Fruit fly (Drosophila melanogaster) ovary, adult (tissue): Measurements from ENCODE around the gene CG34404.

Experiments used
- CG17801 ChIP-seq: fragments of 200-800 bp; optimal IDR thresholded peaks from 2 replicates; lab custom pipeline; 2019; ENCODE audit warnings: missing biosample characterization, mild to moderate bottlenecking, missing genetic modification characterization, moderate library complexity; ENCODE audit not compliant: partially characterized antibody

Gene CG34404

DNA sequence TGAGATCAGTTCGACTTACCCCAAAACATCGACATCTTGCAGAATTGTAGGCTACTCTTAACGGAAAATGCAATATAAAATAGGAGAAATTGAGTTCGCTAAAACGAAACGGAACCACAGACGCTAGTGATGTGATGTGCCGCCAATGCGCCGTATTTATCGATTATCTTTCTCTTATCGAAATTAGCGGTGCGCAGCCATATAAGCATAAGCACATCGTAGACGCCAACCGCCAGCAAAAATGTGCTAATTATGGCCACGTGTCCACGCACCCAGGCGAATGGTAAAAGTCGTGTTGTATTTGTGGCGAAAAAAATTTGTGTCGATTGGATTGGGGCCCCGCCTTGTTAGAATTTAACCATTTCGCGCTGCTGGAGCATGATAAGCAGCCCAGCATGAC lies 34.5 kb downstream of the CG34404 start, which contains the start of the genes Fkbp39 and Cyfip:
Fkbp39 (minus strand) TSS at position 140 of the 400 bp plus-strand sequence.
Cyfip (plus strand) TSS at position 273 of the 400 bp plus-strand sequence.
- peak; percentile 71 for TF ChIP-seq CG17801

DNA sequence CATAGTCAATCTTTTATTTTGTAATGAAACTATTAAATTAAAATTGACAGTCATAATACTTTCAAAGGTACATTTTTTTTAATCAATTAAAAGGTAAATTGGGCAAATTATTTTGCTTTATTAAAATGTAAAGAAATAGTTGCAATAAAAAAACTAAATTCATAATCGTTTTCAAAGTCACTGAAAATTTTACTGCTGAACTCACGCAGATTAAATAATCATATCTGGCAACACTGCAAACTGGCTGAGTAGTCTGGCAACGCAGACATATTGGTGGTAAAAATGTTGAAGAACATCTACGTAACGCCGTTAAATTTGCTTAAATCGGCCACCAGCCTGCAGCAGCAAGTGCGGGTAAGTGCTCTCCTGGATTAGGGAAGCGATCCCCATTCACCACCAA lies 37.0 kb downstream of the CG34404 start, which contains the start of gene mRpL9:
mRpL9 (plus strand) TSS at position 267 of the 400 bp plus-strand sequence.
- no peak for TF ChIP-seq CG17801

DNA sequence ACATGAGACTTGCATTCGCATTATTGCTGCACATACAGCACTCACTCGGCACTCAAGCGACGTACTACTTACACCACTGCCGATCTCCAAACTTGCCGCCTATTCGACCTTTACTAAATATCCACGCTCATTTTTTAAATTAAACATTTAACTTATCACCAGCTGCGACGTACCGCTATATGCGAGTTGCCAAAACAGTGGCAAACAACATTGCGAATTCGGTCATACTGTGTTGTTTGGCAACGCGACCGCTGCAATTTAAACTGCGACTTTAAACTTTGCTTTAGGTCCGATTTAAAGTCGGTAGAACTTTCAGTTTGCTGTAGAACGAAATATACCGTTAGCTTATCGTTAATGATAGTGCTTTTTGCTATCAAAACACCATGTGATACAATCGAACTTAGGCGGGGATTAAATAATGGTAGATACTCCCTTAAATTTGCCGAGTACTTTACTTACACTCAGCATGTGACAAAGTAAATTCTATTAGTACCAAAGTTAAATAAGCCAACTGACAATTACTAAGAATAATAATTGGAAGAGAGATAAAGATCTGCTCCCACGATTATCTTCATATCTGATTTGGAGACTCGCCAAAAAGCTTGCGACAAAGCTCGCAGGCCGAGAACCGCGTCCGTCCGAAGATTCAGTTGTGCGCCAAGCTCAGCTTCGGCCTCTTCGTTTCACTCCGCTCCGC lies 39.2 kb downstream of the CG34404 start, which contains the start of the genes CG6236 and ea:
CG6236 (minus strand) TSS at position 187 of the 697 bp plus-strand sequence.
ea (plus strand) TSS at position 647 of the 697 bp plus-strand sequence.
- no peak for TF ChIP-seq CG17801

DNA sequence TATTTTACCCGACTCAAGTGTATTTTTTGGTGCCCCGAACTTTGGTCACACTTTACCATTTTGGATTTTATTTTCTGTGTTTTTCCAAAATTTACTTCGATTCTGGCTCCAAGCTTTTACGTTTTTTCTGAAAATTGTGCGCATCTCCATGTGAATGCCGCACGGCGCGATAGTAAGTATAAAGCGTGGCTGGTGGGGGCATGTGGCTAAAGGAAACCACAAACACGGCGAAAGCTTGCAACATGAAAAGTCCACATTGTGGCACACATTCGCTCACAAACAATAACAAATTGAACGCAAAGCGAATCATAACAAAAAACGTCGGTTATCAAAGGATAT lies 46.7 kb downstream of the CG34404 start, which contains the start of gene ear:
ear (plus strand) TSS at position 10 of the 339 bp plus-strand sequence.
- TF ChIP-seq CG17801 = no peak

DNA sequence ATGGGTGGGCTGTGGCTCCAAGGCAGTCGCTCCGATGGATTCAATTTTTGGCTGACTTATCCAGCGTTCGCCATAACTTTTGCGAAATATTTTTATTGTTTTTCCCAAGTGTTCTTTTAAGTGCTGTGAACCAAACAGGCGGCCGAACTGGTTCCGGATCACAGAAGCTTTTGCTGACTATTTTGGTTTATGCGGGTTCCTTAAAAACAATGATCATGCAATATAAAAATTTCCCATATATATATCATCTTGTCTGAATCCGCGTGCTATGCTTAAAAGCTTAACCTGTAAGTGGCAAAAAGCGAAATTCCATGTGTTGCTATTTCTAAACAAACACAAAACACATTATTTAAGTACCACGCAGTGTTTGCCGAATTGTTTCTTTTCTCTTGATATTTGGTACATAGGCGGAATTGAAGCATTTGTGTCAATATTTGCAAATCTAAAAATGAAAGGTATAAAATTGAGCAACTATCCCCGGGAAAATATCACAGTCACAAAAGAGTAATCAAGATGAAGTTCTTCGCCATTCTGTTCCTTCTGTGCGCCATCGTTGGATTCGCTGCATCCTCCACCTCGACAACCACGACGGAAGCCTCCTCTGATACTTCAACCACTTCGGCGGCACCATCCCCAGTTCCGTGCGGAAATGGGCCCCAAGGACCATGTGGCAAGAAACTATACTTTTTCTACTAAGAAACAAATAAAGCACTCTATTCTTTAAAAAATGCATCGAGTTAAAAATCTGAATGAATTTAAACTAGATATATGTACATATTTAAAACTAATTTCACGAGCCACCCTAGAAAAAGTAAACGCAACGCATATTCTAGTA lies 47.3 kb downstream of the CG34404 start, which contains the start of the genes CG6276 and CG44040:
CG6276 (minus strand) TSS at position 158 of the 835 bp plus-strand sequence.
CG44040 (plus strand) TSS at position 467 of the 835 bp plus-strand sequence.
- peak; percentile 4 for TF ChIP-seq CG17801

DNA sequence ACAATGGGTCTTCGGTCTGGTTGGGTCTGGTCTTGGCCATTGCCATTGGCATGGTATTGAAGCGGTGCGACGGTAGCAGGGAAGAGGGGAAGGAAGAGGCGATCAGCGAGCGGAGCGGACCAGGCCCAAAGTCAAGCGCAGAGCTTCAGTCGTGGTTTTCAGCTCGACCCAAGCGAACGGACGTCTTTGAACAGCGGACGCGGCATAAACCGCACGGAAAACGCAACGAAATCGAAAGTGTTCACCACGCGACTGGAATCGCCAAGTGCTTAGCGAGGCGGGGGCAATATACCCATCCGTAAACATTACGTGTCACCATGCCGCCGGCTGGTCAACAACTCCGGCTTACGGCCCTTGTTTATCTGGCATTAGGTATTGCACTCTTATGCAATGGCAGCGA lies 51.1 kb downstream of the CG34404 start, which contains the start of gene CG14866:
CG14866 (plus strand) TSS at position 146 of the 400 bp plus-strand sequence.
- TF ChIP-seq CG17801 = no peak

DNA sequence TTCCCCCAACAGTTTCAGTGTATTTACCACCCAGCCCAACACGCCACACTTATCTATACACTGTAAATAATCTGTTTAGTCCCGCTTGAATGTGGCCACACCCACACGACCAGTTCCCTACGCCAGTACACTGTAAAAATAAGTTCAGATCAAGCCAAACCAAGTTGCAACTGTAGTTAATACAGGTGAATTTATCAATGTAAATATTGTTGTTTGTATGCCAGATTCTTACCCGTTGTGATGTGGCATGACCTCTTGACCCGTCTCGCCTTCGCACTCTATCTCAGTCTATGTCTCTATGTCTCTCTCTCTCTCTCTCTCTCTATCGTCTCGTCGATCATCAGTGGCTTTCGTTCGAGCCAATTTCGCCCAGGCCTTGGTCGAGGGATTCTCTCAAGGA lies 53.6 kb downstream of the CG34404 start:
- no peak for TF ChIP-seq CG17801
